Fruit fly (Drosophila melanogaster) whole organism, embryonic: ENCODE data around the gene asp.

Experiments
- CG11504 ChIP-seq: fragments of 200-800 bp; sonication (Bioruptor generic); optimal IDR thresholded peaks from 3 replicates; lab custom pipeline; 2019; ENCODE audit warnings: missing biosample characterization, mild to moderate bottlenecking, missing genetic modification characterization, moderate library complexity
- CG12391 ChIP-seq: fragments of 200-800 bp; sonication (Bioruptor generic); optimal IDR thresholded peaks from 3 replicates; lab custom pipeline; 2018; ENCODE audit warnings: missing biosample characterization, mild to moderate bottlenecking, missing genetic modification characterization, moderate library complexity
- CG14710 ChIP-seq: fragments of 200-800 bp; sonication (Bioruptor generic); optimal IDR thresholded peaks from 3 replicates; lab custom pipeline; 2019; ENCODE audit warnings: missing biosample characterization, mild to moderate bottlenecking, missing genetic modification characterization, moderate library complexity
- CG15479 ChIP-seq: fragments of 200-800 bp; sonication (Bioruptor generic); optimal IDR thresholded peaks from 3 replicates; lab custom pipeline; 2019; ENCODE audit warnings: missing biosample characterization, mild to moderate bottlenecking, missing genetic modification characterization, moderate library complexity
- CG1647 ChIP-seq: fragments of 200-800 bp; sonication (Bioruptor generic); optimal IDR thresholded peaks from 3 replicates; lab custom pipeline; 2016; ENCODE audit warnings: missing biosample characterization, missing genetic modification characterization
- CG31224 ChIP-seq: fragments of 200-800 bp; sonication (Bioruptor generic); IDR thresholded peaks from 2 replicates; pipeline ENCODE4 v1.3.6; 2022; ENCODE audit warnings: missing biosample characterization, missing genetic modification characterization
- CG43689 ChIP-seq: fragments of 200-800 bp; sonication (Bioruptor generic); IDR thresholded peaks from 2 replicates; pipeline ENCODE4 v1.3.6; 2022; ENCODE audit warnings: missing biosample characterization, missing genetic modification characterization
- CG6689 ChIP-seq: fragments of 200-800 bp; sonication (Bioruptor generic); IDR thresholded peaks from 2 replicates; pipeline ENCODE4 v1.3.6; 2022; ENCODE audit warnings: missing biosample characterization, missing genetic modification characterization
- CG9876 ChIP-seq: fragments of 200-800 bp; sonication (Bioruptor generic); optimal IDR thresholded peaks from 2 replicates; lab custom pipeline; 2016; ENCODE audit warnings: missing biosample characterization, missing genetic modification characterization
- CG9932 ChIP-seq: fragments of 200-800 bp; sonication (Bioruptor generic); IDR thresholded peaks from 2 replicates; pipeline ENCODE4 v1.3.6; 2022; ENCODE audit warnings: missing biosample characterization, missing genetic modification characterization
- Drgx ChIP-seq: fragments of 200-800 bp; sonication (Bioruptor generic); IDR thresholded peaks from 2 replicates; pipeline ENCODE4 v1.3.6; 2022; ENCODE audit warnings: missing biosample characterization, missing genetic modification characterization
- Med ChIP-seq: fragments of 200-800 bp; sonication (Bioruptor generic); peaks from one replicate; lab custom pipeline; 2016; ENCODE audit warnings: missing biosample characterization, missing genetic modification characterization, mild to moderate bottlenecking, inconsistent platforms, moderate library complexity
- NC2β ChIP-seq: fragments of 200-800 bp; sonication (Bioruptor generic); optimal IDR thresholded peaks from 2 replicates; lab custom pipeline; 2016; ENCODE audit warnings: missing biosample characterization, missing genetic modification characterization
- Nf-YB ChIP-seq: fragments of 200-800 bp; sonication (Bioruptor generic); optimal IDR thresholded peaks from 3 replicates; lab custom pipeline; 2019; ENCODE audit warnings: missing biosample characterization, mild to moderate bottlenecking, missing genetic modification characterization, moderate library complexity
- Rfx ChIP-seq: fragments of 200-800 bp; sonication (Bioruptor generic); IDR thresholded peaks from 2 replicates; pipeline ENCODE4 v1.3.6; 2022; ENCODE audit warnings: missing biosample characterization, missing genetic modification characterization
- YL-1 ChIP-seq: fragments of 200-800 bp; sonication (Bioruptor generic); optimal IDR thresholded peaks from 3 replicates; lab custom pipeline; 2017; ENCODE audit warnings: missing biosample characterization, mild to moderate bottlenecking, missing genetic modification characterization
- ara ChIP-seq: fragments of 200-800 bp; sonication (Bioruptor generic); IDR thresholded peaks from 2 replicates; pipeline ENCODE4 v1.3.6; 2022; ENCODE audit warnings: missing biosample characterization, missing genetic modification characterization
- bsh ChIP-seq, 2 experiments: fragments of 200-800 bp; sonication (Bioruptor generic); optimal IDR thresholded peaks; 2 replicates each; lab custom pipeline; 2017 to 2018; ENCODE audit warnings: mild to moderate bottlenecking in 2 of 2, missing biosample characterization in 2 of 2, missing genetic modification characterization in 2 of 2, moderate library complexity in 1 of 2
- cad ChIP-seq: fragments of >200 bp; optimal IDR thresholded peaks from 2 replicates; lab custom pipeline; 2017; ENCODE audit warnings: missing biosample characterization, missing genetic modification characterization
- cg ChIP-seq: fragments of 200-800 bp; sonication (Bioruptor generic); optimal IDR thresholded peaks from 3 replicates; lab custom pipeline; 2019; ENCODE audit warnings: missing biosample characterization, mild to moderate bottlenecking, missing genetic modification characterization, moderate library complexity
- chinmo ChIP-seq: fragments of 200-800 bp; sonication (Bioruptor generic); IDR thresholded peaks from 4 replicates; pipeline ENCODE4 v1.3.6; 2022; ENCODE audit warnings: missing biosample characterization, missing genetic modification characterization; ENCODE audit not compliant: partially characterized antibody
- ci ChIP-seq: fragments of 200-800 bp; sonication (Bioruptor generic); IDR thresholded peaks from 3 replicates; pipeline ENCODE4 v1.3.6; 2022; ENCODE audit warnings: missing biosample characterization, missing genetic modification characterization
- ind ChIP-seq: fragments of 200-800 bp; sonication (Bioruptor generic); optimal IDR thresholded peaks from 3 replicates; lab custom pipeline; 2016; ENCODE audit warnings: missing biosample characterization, missing genetic modification characterization
- ken ChIP-seq: fragments of 200-800 bp; sonication (Bioruptor generic); IDR thresholded peaks from 3 replicates; pipeline ENCODE4 v1.3.6; 2022; ENCODE audit warnings: missing biosample characterization, missing genetic modification characterization
- salm ChIP-seq: fragments of 200-800 bp; sonication (Bioruptor generic); optimal IDR thresholded peaks from 2 replicates; lab custom pipeline; 2018; ENCODE audit warnings: missing biosample characterization, mild to moderate bottlenecking, missing genetic modification characterization
- scrt ChIP-seq: fragments of 200-800 bp; sonication (Bioruptor generic); optimal IDR thresholded peaks from 2 replicates; lab custom pipeline; 2018; ENCODE audit warnings: missing biosample characterization, mild to moderate bottlenecking, missing genetic modification characterization, moderate library complexity
- sens ChIP-seq: fragments of 200-800 bp; sonication (Bioruptor generic); peaks from one replicate; lab custom pipeline; 2016; ENCODE audit warnings: missing biosample characterization, missing genetic modification characterization
- tll ChIP-seq, 2 experiments: fragments of 200-800 bp in 1 of 2; fragments of >200 bp in 1 of 2; sonication (Bioruptor generic) in 1 of 2; optimal IDR thresholded peaks; 2 replicates each; lab custom pipeline; 2017 to 2019; ENCODE audit warnings: missing biosample characterization in 2 of 2, missing genetic modification characterization in 2 of 2, mild to moderate bottlenecking in 1 of 2, moderate library complexity in 1 of 2
- trh ChIP-seq: fragments of 200-800 bp; sonication (Bioruptor generic); optimal IDR thresholded peaks from 2 replicates; lab custom pipeline; 2016; ENCODE audit warnings: missing biosample characterization, missing genetic modification characterization
- twi ChIP-seq: fragments of 200-800 bp; optimal IDR thresholded peaks from 2 replicates; lab custom pipeline; 2019; ENCODE audit warnings: missing biosample characterization, mild to moderate bottlenecking, missing genetic modification characterization, moderate library complexity
- zen ChIP-seq: fragments of 200-800 bp; sonication (Bioruptor generic); optimal IDR thresholded peaks from 3 replicates; lab custom pipeline; 2018; ENCODE audit warnings: missing biosample characterization, mild to moderate bottlenecking, missing genetic modification characterization, moderate library complexity

The asp gene

DNA sequence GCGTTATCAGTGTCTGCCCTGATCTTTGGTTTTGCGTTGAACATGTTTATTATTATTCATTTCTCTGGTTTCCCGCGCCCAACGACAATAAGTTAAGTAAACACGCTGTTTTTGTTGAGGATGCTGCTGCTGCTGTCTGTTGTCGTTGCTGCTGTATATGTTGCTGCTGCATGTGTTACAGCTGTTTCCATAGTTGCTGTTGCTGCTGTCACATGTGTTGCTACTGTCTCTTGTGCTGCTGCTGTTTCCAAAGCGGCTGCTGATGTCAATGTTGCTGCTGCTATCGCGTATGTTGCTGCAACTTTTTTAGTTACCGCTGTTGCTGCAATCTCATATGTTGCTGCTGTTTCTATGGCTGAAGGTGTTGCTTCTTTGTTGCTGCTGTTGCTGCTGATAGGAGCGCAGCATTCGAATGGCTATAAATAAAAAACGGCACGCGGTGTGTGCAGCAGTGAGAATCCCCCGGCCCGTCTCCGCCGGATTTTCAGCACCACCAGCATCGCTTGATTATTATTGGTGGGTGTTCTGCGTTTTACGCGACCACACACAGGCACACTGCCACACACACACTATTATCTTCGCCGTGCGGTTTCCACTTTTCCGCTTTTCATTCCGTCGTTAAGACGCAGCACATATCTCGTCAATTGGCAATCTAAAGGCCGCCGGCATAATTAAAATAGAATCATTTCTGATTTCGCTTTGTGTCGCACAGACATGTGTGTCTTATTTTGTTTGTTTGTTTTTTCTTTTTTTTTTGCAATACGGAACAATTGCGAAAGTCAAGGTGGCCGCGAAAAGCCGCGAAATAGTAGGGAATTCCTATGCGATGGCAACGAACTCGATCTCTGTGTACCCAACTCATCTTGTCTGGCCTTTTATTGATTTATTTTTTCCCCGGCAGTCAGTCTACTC lies 32.9 kb upstream of the asp start:
- 0 out of 2 replicates have a peak, but pooled peaks have one; percentile 12 for TF ChIP-seq ara (GFP tag; lab: Robert Waterston, UW)
- TF ChIP-seq salm: no peak
- TF ChIP-seq CG43689 (GFP tag; lab: Robert Waterston, UW): no peak
- 0 out of 3 replicates have a peak, but pooled peaks have one; percentile 26 for TF ChIP-seq ken (GFP tag; lab: Robert Waterston, UW)
- TF ChIP-seq Nf-YB (GFP tag; lab: Kevin White, UChicago): peak; percentile 57
- TF ChIP-seq trh: no peak
- TF ChIP-seq CG15479 (GFP tag; lab: Kevin White, UChicago): peak; percentile 8
- peak; percentile 70 for TF ChIP-seq sens
- TF ChIP-seq CG9876 (GFP tag; lab: Kevin White, UChicago): no peak
- peak; percentile 46; the same call in 1 of the 3 replicates for TF ChIP-seq ci
- TF ChIP-seq tll (GFP tag; optimal IDR thresholded peaks at IDR 0.05; lab: Kevin White, UChicago): peak in 1 of 2 experiments; percentile 21
- peak in 1 of 2 experiments; percentile 5 for TF ChIP-seq bsh (GFP tag; optimal IDR thresholded peaks at IDR 0.05; lab: Kevin White, UChicago)
- peak; percentile 91 for TF ChIP-seq twi
- peak; percentile 41 for TF ChIP-seq Drgx
- peak; percentile 32; the same call in 1 of the 2 replicates for TF ChIP-seq CG31224
- TF ChIP-seq cg (GFP tag; lab: Kevin White, UChicago): peak; percentile 28
- peak; percentile 42 for TF ChIP-seq Med (GFP tag; lab: Kevin White, UChicago)
- TF ChIP-seq CG11504 (tag; lab: Kevin White, UChicago): peak; percentile 99
- TF ChIP-seq, all 482 proteins: peak for 14

DNA sequence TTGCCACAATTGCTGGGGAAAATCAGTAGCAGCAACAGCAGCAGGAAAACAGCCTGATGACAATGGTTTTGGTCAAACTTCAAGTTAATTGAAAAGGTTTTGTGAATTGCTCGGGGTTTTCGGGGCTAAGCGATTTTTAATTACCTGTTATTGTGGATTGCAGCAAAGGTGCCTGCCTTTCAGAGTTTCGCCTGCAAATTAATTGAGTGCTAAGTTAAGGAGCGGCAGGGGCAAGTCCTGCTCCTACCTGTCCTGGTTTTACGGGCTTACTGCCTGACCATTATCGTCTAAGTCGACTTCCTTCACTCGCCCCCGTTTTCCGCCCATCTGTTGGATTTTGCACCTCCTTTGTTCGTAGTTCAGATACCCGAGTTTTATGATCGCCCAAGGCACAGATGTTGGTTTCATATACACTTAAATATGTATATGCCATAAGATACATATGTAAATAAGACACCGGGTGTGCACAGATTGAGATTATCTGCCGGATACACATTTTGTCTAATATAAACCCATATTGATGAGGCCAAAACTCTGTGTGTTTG lies 27.2 kb upstream of the asp start:
- TF ChIP-seq zen: peak; percentile 89
- TF ChIP-seq Rfx (GFP tag; lab: Robert Waterston, UW): no peak
- TF ChIP-seq CG6689: no peak
- no peak for TF ChIP-seq ind
- no peak for TF ChIP-seq YL-1
- peak; percentile 69 for TF ChIP-seq CG15479 (GFP tag; lab: Kevin White, UChicago)
- peak; percentile 28 for TF ChIP-seq twi
- no peak for TF ChIP-seq CG1647
- TF ChIP-seq CG9932: no peak
- TF ChIP-seq cad (GFP tag; lab: Kevin White, UChicago): peak; percentile 84
- TF ChIP-seq CG12391 (tag; lab: Kevin White, UChicago): no peak
- peak in 1 of 2 experiments; percentile 72 for TF ChIP-seq tll (GFP tag; optimal IDR thresholded peaks at IDR 0.05; lab: Kevin White, UChicago)
- no peak for TF ChIP-seq NC2β (GFP tag; lab: Kevin White, UChicago)
- TF ChIP-seq, all 482 proteins: peak for 5

DNA sequence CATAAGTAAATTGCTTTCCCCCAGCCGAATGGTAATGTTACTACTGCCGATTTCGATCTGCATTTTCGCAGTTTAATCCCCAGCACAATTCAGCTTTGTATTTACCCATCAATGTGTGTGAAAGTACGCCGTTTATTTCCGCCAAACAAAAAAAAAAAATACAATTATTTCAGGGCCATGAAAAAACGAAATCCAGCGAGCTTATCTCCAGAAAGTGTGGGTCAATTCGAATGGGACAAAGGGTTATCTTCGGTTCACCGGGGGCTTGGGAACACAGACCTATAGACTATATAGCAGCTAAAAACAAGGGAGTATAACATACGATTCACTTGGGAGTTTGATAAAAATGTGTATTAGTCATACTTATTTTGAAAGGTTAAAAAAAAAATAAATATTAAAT lies 26.6 kb upstream of the asp start:
- TF ChIP-seq CG14710 (tag; lab: Kevin White, UChicago) (no peak), scrt (no peak), chinmo (GFP tag; lab: Robert Waterston, UW) (0 out of 4 replicates have a peak, but pooled peaks have one; percentile 10)
